Fruit fly (Drosophila melanogaster) whole organism, embryonic: ENCODE measurements around the gene frac.

Source experiments
- Abd-B ChIP-seq: fragments of 200-800 bp; sonication (Bioruptor generic); optimal IDR thresholded peaks from 2 replicates; lab custom pipeline; 2018; ENCODE audit warnings: missing biosample characterization, mild to moderate bottlenecking, missing genetic modification characterization, moderate library complexity
- Adf1 ChIP-seq: fragments of 200-800 bp; sonication (Bioruptor generic); IDR thresholded peaks from 2 replicates; pipeline ENCODE4 v1.3.6; 2022; ENCODE audit warnings: missing biosample characterization, missing genetic modification characterization
- CG1024 ChIP-seq: fragments of 200-800 bp; sonication (Bioruptor generic); IDR thresholded peaks from 2 replicates; pipeline ENCODE4 v1.3.6; 2022; ENCODE audit warnings: missing biosample characterization, missing genetic modification characterization
- CG10321 ChIP-seq: fragments of 200-800 bp; sonication (Bioruptor generic); IDR thresholded peaks from 2 replicates; pipeline ENCODE4 v1.3.6; 2022; ENCODE audit warnings: missing biosample characterization, missing genetic modification characterization
- CG11695 ChIP-seq: fragments of 200-800 bp; sonication (Bioruptor generic); IDR thresholded peaks from 3 replicates; pipeline ENCODE4 v1.3.6; 2022; ENCODE audit warnings: missing biosample characterization, missing genetic modification characterization
- CG13296 ChIP-seq: fragments of 200-800 bp; sonication (Bioruptor generic); optimal IDR thresholded peaks from 3 replicates; lab custom pipeline; 2018; ENCODE audit warnings: missing biosample characterization, mild to moderate bottlenecking, missing genetic modification characterization
- CG13424 ChIP-seq: fragments of 200-800 bp; sonication (Bioruptor generic); optimal IDR thresholded peaks from 2 replicates; lab custom pipeline; 2019; ENCODE audit warnings: missing biosample characterization, mild to moderate bottlenecking, missing genetic modification characterization, moderate library complexity
- CG14014 ChIP-seq: fragments of 200-800 bp; sonication (Bioruptor generic); IDR thresholded peaks from 2 replicates; pipeline ENCODE4 v1.3.6; 2022; ENCODE audit warnings: missing biosample characterization, missing genetic modification characterization
- CG14050 ChIP-seq: fragments of 200-800 bp; sonication (Bioruptor generic); IDR thresholded peaks from 3 replicates; pipeline ENCODE4 v1.3.6; 2022; ENCODE audit warnings: missing biosample characterization, missing genetic modification characterization
- CG14441 ChIP-seq: fragments of 200-800 bp; sonication (Bioruptor generic); IDR thresholded peaks from 2 replicates; pipeline ENCODE4 v1.3.6; 2022; ENCODE audit warnings: missing biosample characterization, missing genetic modification characterization
- CG1529 ChIP-seq: fragments of 200-800 bp; sonication (Bioruptor generic); optimal IDR thresholded peaks from 3 replicates; lab custom pipeline; 2018; ENCODE audit warnings: missing biosample characterization, missing genetic modification characterization
- CG16863 ChIP-seq: fragments of 200-800 bp; sonication (Bioruptor generic); optimal IDR thresholded peaks from 3 replicates; lab custom pipeline; 2016; ENCODE audit warnings: missing biosample characterization, missing genetic modification characterization
- CG17829 ChIP-seq: fragments of 200-800 bp; optimal IDR thresholded peaks from 2 replicates; lab custom pipeline; 2019; ENCODE audit warnings: missing biosample characterization, mild to moderate bottlenecking, missing genetic modification characterization, moderate library complexity
- CG18011 ChIP-seq: fragments of 200-800 bp; sonication (Bioruptor generic); optimal IDR thresholded peaks from 2 replicates; lab custom pipeline; 2017; ENCODE audit warnings: missing biosample characterization, missing genetic modification characterization, mild to moderate bottlenecking, moderate library complexity, missing genotype
- CG32767 ChIP-seq: fragments of 200-800 bp; sonication (Bioruptor generic); IDR thresholded peaks from 2 replicates; pipeline ENCODE4 v1.3.6; 2022; ENCODE audit warnings: missing biosample characterization, missing genetic modification characterization
- CG3995 ChIP-seq: fragments of 200-800 bp; sonication (Bioruptor generic); optimal IDR thresholded peaks from 3 replicates; lab custom pipeline; 2016; ENCODE audit warnings: missing biosample characterization, missing genetic modification characterization
- CG7271 ChIP-seq: fragments of 200-800 bp; sonication (Bioruptor generic); optimal IDR thresholded peaks from 2 replicates; lab custom pipeline; 2018; ENCODE audit warnings: missing biosample characterization, mild to moderate bottlenecking, missing genetic modification characterization, moderate library complexity
- CG7372 ChIP-seq: fragments of 200-800 bp; sonication (Bioruptor generic); IDR thresholded peaks from 2 replicates; pipeline ENCODE4 v1.3.6; 2022; ENCODE audit warnings: missing biosample characterization, missing genetic modification characterization
- CG9876 ChIP-seq: fragments of 200-800 bp; sonication (Bioruptor generic); optimal IDR thresholded peaks from 2 replicates; lab custom pipeline; 2016; ENCODE audit warnings: missing biosample characterization, missing genetic modification characterization
- CHES-1-like ChIP-seq: fragments of 200-800 bp; sonication (Bioruptor generic); optimal IDR thresholded peaks from 2 replicates; lab custom pipeline; 2016; ENCODE audit warnings: missing biosample characterization, missing genetic modification characterization
- CTCF ChIP-seq: fragments of 200-800 bp; sonication (Bioruptor generic); optimal IDR thresholded peaks from 2 replicates; lab custom pipeline; 2017; ENCODE audit warnings: missing biosample characterization, mild to moderate bottlenecking, missing genetic modification characterization, moderate library complexity
- HLH54F ChIP-seq: fragments of 200-800 bp; sonication (Bioruptor generic); optimal IDR thresholded peaks from 3 replicates; lab custom pipeline; 2016; ENCODE audit warnings: missing biosample characterization, missing genetic modification characterization
- Hsf ChIP-seq: fragments of 200-800 bp; sonication (Bioruptor generic); optimal IDR thresholded peaks from 3 replicates; lab custom pipeline; 2016; ENCODE audit warnings: missing biosample characterization, missing genetic modification characterization
- Jarid2 ChIP-seq: fragments of 200-800 bp; sonication (Bioruptor generic); optimal IDR thresholded peaks from 3 replicates; lab custom pipeline; 2017; ENCODE audit warnings: mild to moderate bottlenecking, missing biosample characterization, missing genetic modification reagents, missing genetic modification characterization
- Mrtf ChIP-seq: fragments of 200-800 bp; sonication (Bioruptor generic); IDR thresholded peaks from 3 replicates; pipeline ENCODE4 v1.3.6; 2022; ENCODE audit warnings: missing biosample characterization, missing genetic modification characterization
- NK7.1 ChIP-seq: fragments of 200-800 bp; sonication (Bioruptor generic); optimal IDR thresholded peaks from 3 replicates; lab custom pipeline; 2016; ENCODE audit warnings: missing biosample characterization, missing genetic modification characterization
- Rx ChIP-seq: fragments of 200-800 bp; sonication (Bioruptor generic); IDR thresholded peaks from 2 replicates; pipeline ENCODE4 v1.3.6; 2022; ENCODE audit warnings: missing biosample characterization, missing genetic modification characterization
- Xrp1 ChIP-seq: fragments of 200-800 bp; sonication (Bioruptor generic); IDR thresholded peaks from 2 replicates; pipeline ENCODE4 v1.3.6; 2022; ENCODE audit warnings: missing biosample characterization, missing genetic modification characterization
- ash1 ChIP-seq: fragments of 200-800 bp; sonication (Bioruptor generic); optimal IDR thresholded peaks from 2 replicates; lab custom pipeline; 2018; ENCODE audit warnings: missing biosample characterization, mild to moderate bottlenecking, missing genetic modification characterization
- crc ChIP-seq: fragments of 200-800 bp; sonication (Bioruptor generic); optimal IDR thresholded peaks from 2 replicates; lab custom pipeline; 2016; ENCODE audit warnings: missing biosample characterization, missing genetic modification characterization
- croc ChIP-seq: fragments of 200-800 bp; sonication (Bioruptor generic); conservative IDR thresholded peaks from 3 replicates; pipeline ENCODE4 v1.3.6; 2022; ENCODE audit warnings: missing biosample characterization, missing genetic modification characterization
- cwo ChIP-seq: fragments of 200-800 bp; sonication (Bioruptor generic); optimal IDR thresholded peaks from 3 replicates; lab custom pipeline; 2017; ENCODE audit warnings: missing biosample characterization, missing genetic modification characterization, mild to moderate bottlenecking, moderate library complexity, missing genetic modification reagents
- dati ChIP-seq: fragments of 200-800 bp; sonication (Bioruptor generic); IDR thresholded peaks from 2 replicates; pipeline ENCODE4 v1.3.6; 2022; ENCODE audit warnings: missing biosample characterization, missing genetic modification characterization
- en ChIP-seq: fragments of 200-800 bp; sonication (Bioruptor generic); optimal IDR thresholded peaks from 2 replicates; lab custom pipeline; 2016; ENCODE audit warnings: missing biosample characterization, missing genetic modification characterization
- esg ChIP-seq: fragments of 200-800 bp; sonication (Bioruptor generic); conservative IDR thresholded peaks from 2 replicates; pipeline ENCODE4 v1.3.6; 2022; ENCODE audit warnings: missing biosample characterization, missing genetic modification characterization
- eve ChIP-seq, 2 experiments: fragments of >200 bp; optimal IDR thresholded peaks; 2 replicates each; lab custom pipeline; 2017; ENCODE audit warnings: missing biosample characterization in 2 of 2, missing genetic modification characterization in 2 of 2
- gem ChIP-seq: fragments of 200-800 bp; sonication (Bioruptor generic); optimal IDR thresholded peaks from 2 replicates; lab custom pipeline; 2019; ENCODE audit warnings: missing biosample characterization, mild to moderate bottlenecking, missing genetic modification characterization, moderate library complexity
- grau ChIP-seq: fragments of 200-800 bp; optimal IDR thresholded peaks from 3 replicates; lab custom pipeline; 2019; ENCODE audit warnings: missing biosample characterization, mild to moderate bottlenecking, missing genetic modification characterization, moderate library complexity
- hkb ChIP-seq, 2 experiments: fragments of 200-800 bp in 1 of 2; fragments of >200 bp in 1 of 2; sonication (Bioruptor generic) in 1 of 2; IDR thresholded peaks in 1 of 2; optimal IDR thresholded peaks in 1 of 2; 2 replicates each; pipeline versions ENCODE4 v1.3.6 to Lab custom; 2017 to 2022; ENCODE audit warnings: missing biosample characterization in 1 of 2, missing genetic modification characterization in 1 of 2
- klu ChIP-seq: fragments of 200-800 bp; sonication (Bioruptor generic); IDR thresholded peaks from 2 replicates; pipeline ENCODE4 v1.3.6; 2022; ENCODE audit warnings: missing biosample characterization, missing genetic modification characterization
- mam ChIP-seq: fragments of 200-800 bp; sonication (Bioruptor generic); optimal IDR thresholded peaks from 3 replicates; lab custom pipeline; 2016; ENCODE audit warnings: missing biosample characterization, missing genetic modification characterization
- pfk ChIP-seq: fragments of 200-800 bp; sonication (Bioruptor generic); optimal IDR thresholded peaks from 2 replicates; lab custom pipeline; 2018; ENCODE audit warnings: missing biosample characterization, mild to moderate bottlenecking, missing genetic modification characterization, moderate library complexity
- phol ChIP-seq: fragments of 200-800 bp; sonication (Bioruptor generic); optimal IDR thresholded peaks from 3 replicates; lab custom pipeline; 2018; ENCODE audit warnings: missing biosample characterization, mild to moderate bottlenecking, missing genetic modification characterization, moderate library complexity
- pnt ChIP-seq: fragments of 200-800 bp; sonication (Bioruptor generic); optimal IDR thresholded peaks from 3 replicates; lab custom pipeline; 2016; ENCODE audit warnings: missing biosample characterization, missing genetic modification characterization
- repo ChIP-seq: fragments of 200-800 bp; sonication (Bioruptor generic); optimal IDR thresholded peaks from 2 replicates; lab custom pipeline; 2016; ENCODE audit warnings: missing biosample characterization, missing genetic modification characterization
- ro ChIP-seq: fragments of 200-800 bp; sonication (Bioruptor generic); IDR thresholded peaks from 2 replicates; pipeline ENCODE4 v1.3.6; 2022; ENCODE audit warnings: missing biosample characterization, missing genetic modification characterization
- scrt ChIP-seq: fragments of 200-800 bp; sonication (Bioruptor generic); optimal IDR thresholded peaks from 2 replicates; lab custom pipeline; 2018; ENCODE audit warnings: missing biosample characterization, mild to moderate bottlenecking, missing genetic modification characterization, moderate library complexity
- slou ChIP-seq: fragments of 200-800 bp; sonication (Bioruptor generic); optimal IDR thresholded peaks from 3 replicates; lab custom pipeline; 2016; ENCODE audit warnings: missing biosample characterization, missing genetic modification characterization
- unc-4 ChIP-seq: fragments of 200-800 bp; sonication (Bioruptor generic); IDR thresholded peaks from 2 replicates; pipeline ENCODE4 v1.3.6; 2022; ENCODE audit warnings: missing biosample characterization, missing genetic modification characterization; ENCODE audit not compliant: partially characterized antibody
- zen2 ChIP-seq: fragments of 200-800 bp; sonication (Bioruptor generic); IDR thresholded peaks from 3 replicates; pipeline ENCODE4 v1.3.6; 2022; ENCODE audit warnings: missing biosample characterization, missing genetic modification characterization; ENCODE audit not compliant: partially characterized antibody

frac gene

dm6 chr3L:7601122-7601841 is 38.9 kb downstream of the frac start (continued):
- TF ChIP-seq cwo = no peak
- no peak for TF ChIP-seq scrt (GFP tag; lab: Kevin White, UChicago)
- no peak for TF ChIP-seq Rx (GFP tag; lab: Robert Waterston, UW)
- no peak for TF ChIP-seq croc (GFP tag; lab: Robert Waterston, UW)
- TF ChIP-seq esg (GFP tag; lab: Robert Waterston, UW) = 0 out of 2 replicates have a peak, but pooled peaks have one; percentile 5
- TF ChIP-seq hkb (optimal IDR thresholded peaks at IDR 0.05; lab: Kevin White, UChicago) = no peak
- peak; percentile 45; the same call in 1 of the 2 replicates for TF ChIP-seq hkb (GFP tag; IDR thresholded peaks at IDR 0.05; lab: Robert Waterston, UW)
- no peak for TF ChIP-seq CHES-1-like (GFP tag; lab: Kevin White, UChicago)
- peak; percentile 28; the same call in 1 of the 2 replicates for TF ChIP-seq CG32767
- no peak for TF ChIP-seq CG14014 (GFP tag; lab: Robert Waterston, UW)
- TF ChIP-seq eve (GFP tag; optimal IDR thresholded peaks at IDR 0.05; lab: Kevin White, UChicago) = peak in 1 of 2 experiments; percentile 26
- TF ChIP-seq ash1 (GFP tag; lab: Kevin White, UChicago) = no peak
- no peak for TF ChIP-seq CG3995 (GFP tag; lab: Kevin White, UChicago)
- TF ChIP-seq Jarid2 (GFP tag; lab: Kevin White, UChicago) = no peak
- TF ChIP-seq CG7271 (tag; lab: Kevin White, UChicago) = no peak
- no peak for TF ChIP-seq CG11695 (GFP tag; lab: Robert Waterston, UW)
- TF ChIP-seq Mrtf (GFP tag; lab: Robert Waterston, UW) = no peak
- no peak for TF ChIP-seq en (GFP tag; lab: Kevin White, UChicago)
- no peak for TF ChIP-seq CG10321 (GFP tag; lab: Robert Waterston, UW)
- no peak for TF ChIP-seq Hsf (GFP tag; lab: Kevin White, UChicago)
- TF ChIP-seq pnt (GFP tag; lab: Kevin White, UChicago) = no peak
- TF ChIP-seq CG13424 (tag; lab: Kevin White, UChicago) = peak; percentile 26
- no peak for TF ChIP-seq slou (GFP tag; lab: Kevin White, UChicago)
- TF ChIP-seq gem = peak; percentile 42
- peak; percentile 6 for TF ChIP-seq phol (tag; lab: Kevin White, UChicago)
- no peak for TF ChIP-seq CG18011 (GFP tag; lab: Kevin White, UChicago)
- TF ChIP-seq pfk (GFP tag; lab: Kevin White, UChicago) = no peak
- TF ChIP-seq Abd-B (GFP tag; lab: Kevin White, UChicago) = no peak
- TF ChIP-seq CG9876 (GFP tag; lab: Kevin White, UChicago) = no peak
- no peak for TF ChIP-seq grau (tag; lab: Kevin White, UChicago)
- TF ChIP-seq zen2 (GFP tag; lab: Robert Waterston, UW) = no peak
- TF ChIP-seq CG1024 (GFP tag; lab: Robert Waterston, UW) = 0 out of 2 replicates have a peak, but pooled peaks have one; percentile 12
- no peak for TF ChIP-seq unc-4 (GFP tag; lab: Robert Waterston, UW)
- TF ChIP-seq NK7.1 = no peak
- TF ChIP-seq Adf1 (GFP tag; lab: Robert Waterston, UW) = no peak
- TF ChIP-seq CG14050 (GFP tag; lab: Robert Waterston, UW) = 0 out of 3 replicates have a peak, but pooled peaks have one; percentile 22
- TF ChIP-seq ro (GFP tag; lab: Robert Waterston, UW) = no peak
- TF ChIP-seq crc = no peak
- no peak for TF ChIP-seq repo (GFP tag; lab: Kevin White, UChicago)
- peak; percentile 87 for TF ChIP-seq CTCF (GFP tag; lab: Kevin White, UChicago)
- no peak for TF ChIP-seq CG16863 (GFP tag; lab: Kevin White, UChicago)
- TF ChIP-seq dati (GFP tag; lab: Robert Waterston, UW) = no peak
- no peak for TF ChIP-seq klu
- no peak for TF ChIP-seq CG17829
- no peak for TF ChIP-seq CG7372 (GFP tag; lab: Robert Waterston, UW)
- TF ChIP-seq mam (GFP tag; lab: Kevin White, UChicago) = no peak
- no peak for TF ChIP-seq CG1529
- no peak for TF ChIP-seq CG13296 (GFP tag; lab: Kevin White, UChicago)
- no peak; the same call in 1 of the 2 replicates for TF ChIP-seq Xrp1 (GFP tag; lab: Robert Waterston, UW)
- TF ChIP-seq CG14441 (GFP tag; lab: Robert Waterston, UW) = 0 out of 2 replicates have a peak, but pooled peaks have one; percentile 25
- no peak for TF ChIP-seq HLH54F (GFP tag; lab: Kevin White, UChicago)
